Fruit fly (Drosophila melanogaster) whole organism, prepupa: ENCODE results near the gene SclA.

Source experiments
- CG10631 ChIP-seq: fragments of 200-800 bp; sonication (Bioruptor generic); optimal IDR thresholded peaks from 2 replicates; lab custom pipeline; 2016; ENCODE audit warnings: missing biosample characterization, missing genetic modification characterization
- CG10669 ChIP-seq: fragments of 200-800 bp; sonication (Bioruptor generic); optimal IDR thresholded peaks from 3 replicates; lab custom pipeline; 2018; ENCODE audit warnings: missing biosample characterization, mild to moderate bottlenecking, missing genetic modification characterization, moderate library complexity
- CG11902 ChIP-seq: fragments of 200-800 bp; sonication (Bioruptor generic); optimal IDR thresholded peaks from 3 replicates; lab custom pipeline; 2016; ENCODE audit warnings: missing biosample characterization, missing genetic modification characterization
- CG15336 ChIP-seq: fragments of 200-800 bp; sonication (Bioruptor generic); IDR thresholded peaks from 2 replicates; pipeline ENCODE4 v1.3.6; 2022; ENCODE audit warnings: missing biosample characterization, missing genetic modification characterization
- CG16779 ChIP-seq: fragments of 200-800 bp; sonication (Bioruptor generic); optimal IDR thresholded peaks from 3 replicates; lab custom pipeline; 2017; ENCODE audit warnings: missing biosample characterization, mild to moderate bottlenecking, missing genetic modification characterization
- CG3032 ChIP-seq: fragments of 200-800 bp; optimal IDR thresholded peaks from 2 replicates; lab custom pipeline; 2019; ENCODE audit warnings: missing biosample characterization, mild to moderate bottlenecking, missing genetic modification characterization, moderate library complexity
- CG31627 ChIP-seq: fragments of 200-800 bp; sonication (Bioruptor generic); optimal IDR thresholded peaks from 3 replicates; lab custom pipeline; 2016; ENCODE audit warnings: missing biosample characterization, missing genetic modification characterization
- CG34406 ChIP-seq: fragments of 200-800 bp; sonication (Bioruptor generic); optimal IDR thresholded peaks from 3 replicates; lab custom pipeline; 2016; ENCODE audit warnings: missing biosample characterization, missing genetic modification characterization
- CG3919 ChIP-seq: fragments of 200-800 bp; sonication (Bioruptor generic); optimal IDR thresholded peaks from 3 replicates; lab custom pipeline; 2016; ENCODE audit warnings: missing biosample characterization, missing genetic modification characterization
- CG4318 ChIP-seq: fragments of 200-800 bp; sonication (Bioruptor generic); optimal IDR thresholded peaks from 3 replicates; lab custom pipeline; 2017; ENCODE audit warnings: missing biosample characterization, mild to moderate bottlenecking, missing genetic modification characterization
- CG6163 ChIP-seq: fragments of 200-800 bp; sonication (Bioruptor generic); IDR thresholded peaks from 3 replicates; pipeline ENCODE4 v1.3.6; 2022; ENCODE audit warnings: missing biosample characterization, missing genetic modification characterization
- CG6276 ChIP-seq: fragments of 200-800 bp; sonication (Bioruptor generic); optimal IDR thresholded peaks from 2 replicates; lab custom pipeline; 2017; ENCODE audit warnings: missing biosample characterization, mild to moderate bottlenecking, missing genetic modification characterization
- CG6792 ChIP-seq: fragments of 200-800 bp; sonication (Bioruptor generic); optimal IDR thresholded peaks from 3 replicates; lab custom pipeline; 2016; ENCODE audit warnings: missing biosample characterization, missing genetic modification characterization
- CG6808 ChIP-seq: fragments of 200-800 bp; sonication (Bioruptor generic); optimal IDR thresholded peaks from 3 replicates; lab custom pipeline; 2017; ENCODE audit warnings: missing biosample characterization, missing genetic modification characterization, mild to moderate bottlenecking, moderate library complexity, missing genetic modification reagents
- CG8119 ChIP-seq: fragments of 200-800 bp; sonication (Bioruptor generic); IDR thresholded peaks from 3 replicates; pipeline ENCODE4 v1.3.6; 2022; ENCODE audit warnings: missing biosample characterization, missing genetic modification characterization
- CG8319 ChIP-seq: fragments of 200-800 bp; sonication (Bioruptor generic); optimal IDR thresholded peaks from 3 replicates; lab custom pipeline; 2016; ENCODE audit warnings: missing biosample characterization, missing genetic modification characterization
- Eip75B ChIP-seq: fragments of 200-800 bp; sonication (Bioruptor generic); optimal IDR thresholded peaks from 3 replicates; lab custom pipeline; 2016; ENCODE audit warnings: missing biosample characterization, missing genetic modification characterization
- Eip78C ChIP-seq: fragments of 200-800 bp; sonication (Bioruptor generic); peaks from one replicate; lab custom pipeline; 2016; ENCODE audit warnings: missing biosample characterization, missing genetic modification characterization
- Ets21C ChIP-seq: fragments of 200-800 bp; sonication (Bioruptor generic); optimal IDR thresholded peaks from 3 replicates; lab custom pipeline; 2016; ENCODE audit warnings: missing biosample characterization, missing genetic modification characterization
- Ets96B ChIP-seq: fragments of 200-800 bp; optimal IDR thresholded peaks from 2 replicates; lab custom pipeline; 2019; ENCODE audit warnings: missing biosample characterization, mild to moderate bottlenecking, missing genetic modification characterization, moderate library complexity
- Hr4 ChIP-seq: fragments of 200-800 bp; sonication (Bioruptor generic); optimal IDR thresholded peaks from 3 replicates; lab custom pipeline; 2016; ENCODE audit warnings: missing biosample characterization, missing genetic modification characterization
- Lpt ChIP-seq: fragments of 200-800 bp; sonication (Bioruptor generic); optimal IDR thresholded peaks from 3 replicates; lab custom pipeline; 2016; ENCODE audit warnings: missing biosample characterization, missing genetic modification characterization
- Met ChIP-seq: fragments of 200-800 bp; sonication (Bioruptor generic); optimal IDR thresholded peaks from 3 replicates; lab custom pipeline; 2016; ENCODE audit warnings: missing biosample characterization, missing genetic modification characterization
- OdsH ChIP-seq: fragments of 200-800 bp; sonication (Bioruptor generic); optimal IDR thresholded peaks from 3 replicates; lab custom pipeline; 2016; ENCODE audit warnings: missing biosample characterization, missing genetic modification characterization
- Sox102F ChIP-seq: fragments of 200-800 bp; sonication (Bioruptor generic); optimal IDR thresholded peaks from 2 replicates; lab custom pipeline; 2016; ENCODE audit warnings: missing biosample characterization, mild to moderate bottlenecking, missing genetic modification characterization
- Sox14 ChIP-seq: fragments of 200-800 bp; sonication (Bioruptor generic); optimal IDR thresholded peaks from 3 replicates; lab custom pipeline; 2016; ENCODE audit warnings: missing biosample characterization, missing genetic modification characterization
- Sox15 ChIP-seq: fragments of 200-800 bp; sonication (Bioruptor generic); optimal IDR thresholded peaks from 3 replicates; lab custom pipeline; 2016; ENCODE audit warnings: missing biosample characterization, missing genetic modification characterization
- achi ChIP-seq: fragments of 200-800 bp; sonication (Bioruptor generic); optimal IDR thresholded peaks from 3 replicates; lab custom pipeline; 2016; ENCODE audit warnings: missing biosample characterization, missing genetic modification characterization
- acj6 ChIP-seq: fragments of 200-800 bp; sonication (Bioruptor generic); optimal IDR thresholded peaks from 3 replicates; lab custom pipeline; 2016; ENCODE audit warnings: missing biosample characterization, missing genetic modification characterization
- dsx ChIP-seq: fragments of 200-800 bp; optimal IDR thresholded peaks from 3 replicates; lab custom pipeline; 2019; ENCODE audit warnings: missing biosample characterization, mild to moderate bottlenecking, missing genetic modification characterization, moderate library complexity; ENCODE audit not compliant: poor library complexity, severe bottlenecking
- esn ChIP-seq: fragments of 200-800 bp; sonication (Bioruptor generic); optimal IDR thresholded peaks from 2 replicates; lab custom pipeline; 2016; ENCODE audit warnings: missing biosample characterization, mild to moderate bottlenecking, missing genetic modification characterization, moderate library complexity
- fd59A ChIP-seq: fragments of 200-800 bp; sonication (Bioruptor generic); optimal IDR thresholded peaks from 2 replicates; lab custom pipeline; 2017; ENCODE audit warnings: missing biosample characterization, mild to moderate bottlenecking, missing genetic modification characterization, missing genetic modification reagents
- fd85E ChIP-seq: fragments of 200-800 bp; sonication (Bioruptor generic); optimal IDR thresholded peaks from 3 replicates; lab custom pipeline; 2016; ENCODE audit warnings: missing biosample characterization, missing genetic modification characterization
- fkh ChIP-seq: fragments of 200-800 bp; sonication (Bioruptor generic); optimal IDR thresholded peaks from 3 replicates; lab custom pipeline; 2017; ENCODE audit warnings: missing biosample characterization, mild to moderate bottlenecking, missing genetic modification characterization, moderate library complexity
- salr ChIP-seq, 2 experiments: fragments of 200-800 bp; sonication (Bioruptor generic); optimal IDR thresholded peaks; 3 replicates each; lab custom pipeline; 2016 to 2018; ENCODE audit warnings: missing biosample characterization in 2 of 2, missing genetic modification characterization in 2 of 2, mild to moderate bottlenecking in 1 of 2
- ss ChIP-seq, 2 experiments: fragments of 200-800 bp; sonication (Bioruptor generic); optimal IDR thresholded peaks; 2 replicates in 1 of 2; 3 replicates in 1 of 2; lab custom pipeline; 2017 to 2018; ENCODE audit warnings: mild to moderate bottlenecking in 2 of 2, missing biosample characterization in 2 of 2, missing genetic modification characterization in 2 of 2, moderate library complexity in 1 of 2
- svp ChIP-seq: fragments of 200-800 bp; sonication (Bioruptor generic); peaks from one replicate; lab custom pipeline; 2016; ENCODE audit warnings: missing biosample characterization, missing genetic modification characterization
- topi ChIP-seq: fragments of 200-800 bp; sonication (Bioruptor generic); optimal IDR thresholded peaks from 3 replicates; lab custom pipeline; 2016; ENCODE audit warnings: missing biosample characterization, missing genetic modification characterization
- vri ChIP-seq: fragments of 200-800 bp; sonication (Bioruptor generic); optimal IDR thresholded peaks from 3 replicates; lab custom pipeline; 2016; ENCODE audit warnings: missing biosample characterization, mild to moderate bottlenecking, missing genetic modification characterization

Gene SclA

DNA sequence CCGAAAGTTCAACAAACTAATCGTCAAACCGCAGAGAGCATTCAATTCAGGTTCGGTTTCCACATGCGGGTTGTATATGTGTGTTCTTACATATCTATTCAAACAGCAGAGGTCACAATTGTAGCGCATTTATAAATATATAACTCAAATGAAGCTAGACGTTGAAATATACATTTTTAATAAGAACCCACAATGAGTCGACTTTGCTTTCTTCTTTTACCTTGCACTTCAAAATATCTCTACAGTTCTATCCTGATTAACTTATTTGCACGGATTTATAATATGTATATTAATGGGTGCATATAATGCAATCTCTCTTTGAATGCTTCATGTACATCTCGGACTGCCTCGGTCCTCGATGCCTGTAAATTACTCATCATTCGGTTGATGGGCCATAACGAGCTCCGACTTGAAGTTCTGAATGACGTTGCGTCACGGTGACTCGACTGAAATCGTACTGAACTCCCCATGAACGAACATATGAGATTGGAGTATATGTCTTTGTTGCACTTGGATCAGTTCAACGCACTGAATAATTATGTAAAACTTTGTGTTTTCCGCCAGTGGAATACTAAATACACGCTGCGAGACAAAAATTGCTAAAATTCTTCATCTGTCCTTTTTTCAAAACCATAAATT, 19.3 kb upstream of the SclA start (continued):
- TF ChIP-seq CG8119 (GFP tag; lab: Robert Waterston, UW) = peak; percentile 79; the same call in 2 of the 3 replicates
- peak; percentile 30 to 75 for TF ChIP-seq salr (GFP tag; optimal IDR thresholded peaks at IDR 0.05; lab: Kevin White, UChicago)
- TF ChIP-seq CG31627 (GFP tag; lab: Kevin White, UChicago) = peak; percentile 49
- peak; percentile 10 for TF ChIP-seq Ets21C (GFP tag; lab: Kevin White, UChicago)
- TF ChIP-seq Met = peak; percentile 59
- peak; percentile 10 for TF ChIP-seq CG11902
- TF ChIP-seq Ets96B (tag; lab: Kevin White, UChicago) = peak; percentile 72
- TF ChIP-seq fd85E (GFP tag; lab: Kevin White, UChicago) = no peak
- peak; percentile 72 for TF ChIP-seq CG6276 (GFP tag; lab: Kevin White, UChicago)
- no peak for TF ChIP-seq CG3919 (GFP tag; lab: Kevin White, UChicago)
- TF ChIP-seq OdsH (GFP tag; lab: Kevin White, UChicago) = peak; percentile 75
- TF ChIP-seq CG6808 = peak; percentile 42
- TF ChIP-seq fd59A (GFP tag; lab: Kevin White, UChicago) = peak; percentile 61
- peak; percentile 56 for TF ChIP-seq CG34406
- TF ChIP-seq, all 60 proteins: peak for 50

- TF ChIP-seq CG8119 (GFP tag; lab: Robert Waterston, UW) (no peak), svp (GFP tag; lab: Kevin White, UChicago) (peak; percentile 66), CG6276 (GFP tag; lab: Kevin White, UChicago) (no peak), Eip78C (GFP tag; lab: Kevin White, UChicago) (peak; percentile 44), acj6 (GFP tag; lab: Kevin White, UChicago) (no peak), fd85E (GFP tag; lab: Kevin White, UChicago) (no peak), CG3919 (GFP tag; lab: Kevin White, UChicago) (no peak), salr (GFP tag; optimal IDR thresholded peaks at IDR 0.05; lab: Kevin White, UChicago) (no peak), topi (no peak), dsx (GFP tag; lab: Kevin White, UChicago) (no peak), CG4318 (no peak), CG10631 (GFP tag; lab: Kevin White, UChicago) (no peak), CG10669 (GFP tag; lab: Kevin White, UChicago) (no peak), achi (GFP tag; lab: Kevin White, UChicago) (no peak), fd59A (GFP tag; lab: Kevin White, UChicago) (no peak), Sox15 (GFP tag; lab: Kevin White, UChicago) (no peak), ss (GFP tag; optimal IDR thresholded peaks at IDR 0.05; lab: Kevin White, UChicago) (no peak), CG6792 (GFP tag; lab: Kevin White, UChicago) (no peak), CG3032 (tag; lab: Kevin White, UChicago) (no peak), CG16779 (tag; lab: Kevin White, UChicago) (no peak), vri (GFP tag; lab: Kevin White, UChicago) (peak; percentile 82), CG8319 (no peak), CG15336 (GFP tag; lab: Robert Waterston, UW) (no peak)
- TF ChIP-seq, all 60 proteins: peak for 3
These were observed 18.1 kb upstream of the SclA start for dm6 chr2L:16819714-16820113.

DNA sequence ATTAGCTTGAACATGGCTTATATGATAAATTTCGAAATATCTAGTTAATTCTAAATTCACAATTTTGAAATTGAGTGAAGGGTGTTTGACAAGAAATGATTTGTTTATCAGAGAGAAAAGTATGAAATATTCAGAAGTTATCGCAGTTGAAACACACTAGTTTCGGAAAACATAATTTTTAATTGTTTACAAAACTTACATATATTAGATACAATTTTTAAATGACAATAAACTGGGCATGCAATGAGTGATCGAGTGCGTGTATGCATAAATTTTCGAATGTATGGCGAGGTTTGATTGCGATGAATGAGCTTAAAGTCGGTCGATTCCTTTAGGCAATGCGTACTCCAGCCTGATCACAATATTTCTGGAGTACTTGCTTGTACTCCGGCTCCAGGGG, 16.8 kb upstream of the SclA start, which contains the start of gene CG13280:
TSS of gene CG13280 (minus strand) at position 101 of the 400 bp plus-strand sequence.
- TF ChIP-seq Hr4 (GFP tag; lab: Kevin White, UChicago) = no peak
- no peak for TF ChIP-seq Lpt (GFP tag; lab: Kevin White, UChicago)
- TF ChIP-seq OdsH (GFP tag; lab: Kevin White, UChicago) = no peak
- TF ChIP-seq CG6276 (GFP tag; lab: Kevin White, UChicago) = no peak
- TF ChIP-seq CG31627 (GFP tag; lab: Kevin White, UChicago) = no peak
- TF ChIP-seq CG6808 = no peak
- TF ChIP-seq CG6163 = no peak
- TF ChIP-seq Sox14 (GFP tag; lab: Kevin White, UChicago) = no peak
- TF ChIP-seq fkh (GFP tag; lab: Kevin White, UChicago) = no peak
- no peak for TF ChIP-seq CG3919 (GFP tag; lab: Kevin White, UChicago)
- TF ChIP-seq Sox102F = no peak
- TF ChIP-seq CG4318 = no peak
- TF ChIP-seq esn = no peak
- no peak for TF ChIP-seq Eip75B
- no peak for TF ChIP-seq topi
- TF ChIP-seq Eip78C (GFP tag; lab: Kevin White, UChicago) = no peak
- TF ChIP-seq CG11902 = no peak
